Worm (Caenorhabditis elegans): ENCODE measurements around the gene sec-3.

The sec-3 gene

DNA sequence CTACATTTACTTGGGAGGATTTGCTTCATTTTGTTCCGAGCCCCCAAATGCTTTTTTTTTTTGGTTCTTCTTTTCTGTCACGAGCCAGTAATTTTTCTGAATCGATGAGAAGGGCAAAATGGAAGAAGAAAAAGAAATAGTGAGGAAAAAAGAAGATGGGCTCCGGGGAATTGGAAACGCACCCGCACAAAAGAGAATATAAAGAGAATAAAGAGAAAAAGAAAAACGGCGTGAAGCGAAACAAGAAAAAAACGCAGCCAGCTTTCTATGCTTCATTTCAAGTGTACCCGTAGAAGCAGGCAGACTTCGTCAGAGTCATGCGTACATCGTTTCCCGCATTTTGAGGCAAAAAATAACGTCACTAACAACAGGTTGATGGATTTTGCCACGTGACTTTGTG, 11.4 kb upstream of the sec-3 start (continued):
- TF ChIP-seq dpl-1 (GFP tag; optimal IDR thresholded peaks at IDR 0.05) = peak in 1 of 3 experiments; percentile 14
- peak; percentile 18 for TF ChIP-seq dsc-1 (tag; optimal IDR thresholded peaks at IDR 0.05)
- TF ChIP-seq pax-3 (tag; optimal IDR thresholded peaks at IDR 0.05) = no peak
- peak; percentile 45 for TF ChIP-seq irx-1 (tag; optimal IDR thresholded peaks at IDR 0.05)
- TF ChIP-seq ztf-4 (tag; optimal IDR thresholded peaks at IDR 0.05) = no peak
- TF ChIP-seq lin-14 (GFP tag; optimal IDR thresholded peaks at IDR 0.05) = peak; percentile 90

DNA sequence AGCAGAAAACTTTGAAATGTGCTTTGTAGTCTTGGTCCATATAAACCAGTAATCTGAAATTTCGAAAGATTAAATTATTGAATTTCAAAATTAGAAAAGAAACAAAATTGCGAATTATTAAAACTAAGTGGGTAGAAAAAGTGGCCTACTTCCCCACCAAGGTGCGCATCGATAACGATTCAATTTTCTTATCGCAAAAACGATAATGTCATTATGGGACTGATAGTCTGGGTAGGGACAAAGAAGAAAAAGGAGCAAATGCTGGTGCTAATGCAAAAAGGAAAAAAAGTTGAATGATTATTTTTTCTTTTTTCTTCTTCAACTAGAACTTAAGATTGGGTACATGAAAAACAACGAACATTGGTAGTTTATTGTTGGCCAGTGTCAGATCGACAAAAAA, 10.9 kb upstream of the sec-3 start, which contains the start of gene gpcp-1:
TSS of gene gpcp-1 (minus strand) at position 53 of the 400 bp plus-strand sequence.
- no peak for TF ChIP-seq nhr-237 (tag; optimal IDR thresholded peaks at IDR 0.05)
- TF ChIP-seq ceh-82 (tag; optimal IDR thresholded peaks at IDR 0.05) = no peak
- TF ChIP-seq pag-3 (tag; optimal IDR thresholded peaks at IDR 0.05; ENCODE audit: borderline replicate concordance, insufficient read depth) = no peak
- TF ChIP-seq irx-1 (tag; optimal IDR thresholded peaks at IDR 0.05) = no peak
- no peak for TF ChIP-seq alr-1 (tag; optimal IDR thresholded peaks at IDR 0.05; ENCODE audit: borderline replicate concordance)
- no peak for TF ChIP-seq lin-13 (GFP tag; optimal IDR thresholded peaks at IDR 0.05)
- no peak for TF ChIP-seq efl-1 (optimal IDR thresholded peaks at IDR 0.05)
- TF ChIP-seq efl-1 (GFP tag; optimal IDR thresholded peaks at IDR 0.05 in 1 of 2) = peak in 1 of 2 experiments; percentile 64
- no peak for TF ChIP-seq nhr-77 (tag; optimal IDR thresholded peaks at IDR 0.05)
- TF ChIP-seq elt-2 (tag; optimal IDR thresholded peaks at IDR 0.05) = peak; percentile 75
- no peak for TF ChIP-seq nhr-19 (GFP tag; conservative IDR thresholded peaks at IDR 0.05)
- TF ChIP-seq nhr-84 (tag; optimal IDR thresholded peaks at IDR 0.05) = no peak
- no peak for TF ChIP-seq lsy-2 (tag; optimal IDR thresholded peaks at IDR 0.05)
- no peak for TF ChIP-seq efl-3 (GFP tag; optimal IDR thresholded peaks at IDR 0.05)
- no peak for TF ChIP-seq aly-2 (tag; optimal IDR thresholded peaks at IDR 0.05)
- no peak for TF ChIP-seq ceh-90 (tag; optimal IDR thresholded peaks at IDR 0.05)

DNA sequence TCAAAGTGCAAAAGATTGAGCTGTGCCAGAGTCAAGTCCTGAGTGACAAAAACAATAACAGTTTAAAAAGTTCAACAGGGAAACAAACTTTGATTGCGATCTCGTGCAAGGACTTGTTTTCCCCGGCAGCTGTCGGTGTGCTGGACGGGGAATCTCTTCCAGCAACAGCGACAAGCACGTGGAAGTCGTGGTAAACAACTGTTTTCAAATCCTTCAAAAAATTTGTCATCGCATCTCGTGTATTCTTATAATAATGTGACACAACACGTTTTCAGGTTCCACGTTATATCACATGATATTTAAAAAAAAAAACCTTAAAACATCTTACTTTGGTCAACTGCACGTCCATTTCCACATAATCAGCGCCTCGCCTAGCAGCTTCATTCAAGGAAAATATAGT, 9.0 kb upstream of the sec-3 start:
- TF ChIP-seq egl-27 (tag; optimal IDR thresholded peaks at IDR 0.05) (no peak), nhr-11 (tag; optimal IDR thresholded peaks at IDR 0.05) (no peak), nhr-76 (tag; optimal IDR thresholded peaks at IDR 0.05) (no peak), efl-3 (GFP tag; optimal IDR thresholded peaks at IDR 0.05) (no peak), nhr-47 (tag; optimal IDR thresholded peaks at IDR 0.05) (peak; percentile 32), C04F5.9 (tag; optimal IDR thresholded peaks at IDR 0.05) (no peak), swsn-7 (tag; optimal IDR thresholded peaks at IDR 0.05) (peak; percentile 5), ztf-4 (tag; optimal IDR thresholded peaks at IDR 0.05) (peak; percentile 44), ama-1 (optimal IDR thresholded peaks at IDR 0.05) (no peak), F16B12.6 (tag; optimal IDR thresholded peaks at IDR 0.05) (no peak), ztf-11 (tag; optimal IDR thresholded peaks at IDR 0.05) (no peak), nhr-28 (tag; optimal IDR thresholded peaks at IDR 0.05) (no peak), ces-1 (GFP tag; optimal IDR thresholded peaks at IDR 0.05) (no peak), hlh-17 (GFP tag; optimal IDR thresholded peaks at IDR 0.05; ENCODE audit: borderline replicate concordance) (no peak), aha-1 (tag; optimal IDR thresholded peaks at IDR 0.05) (no peak), mdl-1 (tag; optimal IDR thresholded peaks at IDR 0.05) (peak in 1 of 2 experiments; percentile 79), unc-62 (GFP tag; optimal IDR thresholded peaks at IDR 0.05) (no peak), snu-23 (GFP tag; optimal IDR thresholded peaks at IDR 0.05) (peak; percentile 38), hlh-4 (tag; optimal IDR thresholded peaks at IDR 0.05) (no peak), isw-1 (GFP tag; IDR thresholded peaks at IDR 0.05) (no peak), lin-15B (tag; optimal IDR thresholded peaks at IDR 0.05) (no peak), nhr-71 (tag; optimal IDR thresholded peaks at IDR 0.05) (peak; percentile 81), efl-1 (optimal IDR thresholded peaks at IDR 0.05) (no peak), efl-1 (GFP tag; optimal IDR thresholded peaks at IDR 0.05 in 1 of 2) (peak in 1 of 2 experiments; percentile 88), ceh-8 (GFP tag; optimal IDR thresholded peaks at IDR 0.05) (no peak), mef-2 (tag; optimal IDR thresholded peaks at IDR 0.05) (no peak), nhr-19 (GFP tag; conservative IDR thresholded peaks at IDR 0.05) (peak; percentile 76), sox-4 (tag; optimal IDR thresholded peaks at IDR 0.05) (no peak), elt-2 (tag; optimal IDR thresholded peaks at IDR 0.05) (no peak), lin-39 (tag; optimal IDR thresholded peaks at IDR 0.05) (no peak), nhr-84 (tag; optimal IDR thresholded peaks at IDR 0.05) (no peak), tbx-2 (tag; optimal IDR thresholded peaks at IDR 0.05) (peak; percentile 33), jun-1 (tag; optimal IDR thresholded peaks at IDR 0.05) (no peak), snpc-4 (tag; optimal IDR thresholded peaks at IDR 0.05) (no peak), mep-1 (tag; optimal IDR thresholded peaks at IDR 0.05) (no peak), lin-13 (GFP tag; optimal IDR thresholded peaks at IDR 0.05) (no peak), pag-3 (tag; optimal IDR thresholded peaks at IDR 0.05; ENCODE audit: borderline replicate concordance, insufficient read depth) (no peak)
